Fruit fly (Drosophila melanogaster) whole organism, embryonic: ENCODE data around the gene g.

Experiments used
- Blimp-1 ChIP-seq: fragments of 200-800 bp; sonication (Bioruptor generic); optimal IDR thresholded peaks from 3 replicates; lab custom pipeline; 2018; ENCODE audit warnings: missing biosample characterization, missing genetic modification characterization, mild to moderate bottlenecking, moderate library complexity, missing genetic modification reagents
- CG10147 ChIP-seq: fragments of 200-800 bp; sonication (Bioruptor generic); optimal IDR thresholded peaks from 2 replicates; lab custom pipeline; 2019; ENCODE audit warnings: missing biosample characterization, mild to moderate bottlenecking, missing genetic modification characterization, moderate library complexity
- CG10274 ChIP-seq: fragments of 200-800 bp; sonication (Bioruptor generic); optimal IDR thresholded peaks from 3 replicates; lab custom pipeline; 2017; ENCODE audit warnings: missing biosample characterization, mild to moderate bottlenecking, missing genetic modification characterization
- CG15601 ChIP-seq: fragments of 200-800 bp; sonication (Bioruptor generic); optimal IDR thresholded peaks from 3 replicates; lab custom pipeline; 2019; ENCODE audit warnings: missing biosample characterization, mild to moderate bottlenecking, missing genetic modification characterization, moderate library complexity
- CG16863 ChIP-seq: fragments of 200-800 bp; sonication (Bioruptor generic); optimal IDR thresholded peaks from 3 replicates; lab custom pipeline; 2016; ENCODE audit warnings: missing biosample characterization, missing genetic modification characterization
- CG18476 ChIP-seq: fragments of 200-800 bp; sonication (Bioruptor generic); optimal IDR thresholded peaks from 2 replicates; lab custom pipeline; 2016; ENCODE audit warnings: missing biosample characterization, mild to moderate bottlenecking, missing genetic modification characterization
- CG18764 ChIP-seq: fragments of 200-800 bp; sonication (Bioruptor generic); optimal IDR thresholded peaks from 3 replicates; lab custom pipeline; 2016; ENCODE audit warnings: missing biosample characterization, missing genetic modification characterization
- CG2889 ChIP-seq: fragments of 200-800 bp; sonication (Bioruptor generic); IDR thresholded peaks from 3 replicates; pipeline ENCODE4 v1.3.6; 2022; ENCODE audit warnings: missing biosample characterization, missing genetic modification characterization
- CG32767 ChIP-seq: fragments of 200-800 bp; sonication (Bioruptor generic); IDR thresholded peaks from 2 replicates; pipeline ENCODE4 v1.3.6; 2022; ENCODE audit warnings: missing biosample characterization, missing genetic modification characterization
- CG32772 ChIP-seq: fragments of 200-800 bp; sonication (Bioruptor generic); IDR thresholded peaks from 2 replicates; pipeline ENCODE4 v1.3.6; 2022; ENCODE audit warnings: missing biosample characterization, missing genetic modification characterization
- CG3281 ChIP-seq: fragments of 200-800 bp; sonication (Bioruptor generic); optimal IDR thresholded peaks from 3 replicates; lab custom pipeline; 2017; ENCODE audit warnings: missing biosample characterization, mild to moderate bottlenecking, missing genetic modification characterization
- CG3726 ChIP-seq: fragments of 200-800 bp; sonication (Bioruptor generic); IDR thresholded peaks from 3 replicates; pipeline ENCODE4, ENCODE4 v1.3.6; 2022; ENCODE audit warnings: missing biosample characterization, missing genetic modification characterization
- CG3995 ChIP-seq: fragments of 200-800 bp; sonication (Bioruptor generic); optimal IDR thresholded peaks from 3 replicates; lab custom pipeline; 2016; ENCODE audit warnings: missing biosample characterization, missing genetic modification characterization
- CG5245 ChIP-seq: fragments of 200-800 bp; sonication (Bioruptor generic); optimal IDR thresholded peaks from 3 replicates; lab custom pipeline; 2016; ENCODE audit warnings: missing biosample characterization, missing genetic modification characterization
- CG6254 ChIP-seq: fragments of 200-800 bp; sonication (Bioruptor generic); optimal IDR thresholded peaks from 3 replicates; lab custom pipeline; 2017; ENCODE audit warnings: mild to moderate bottlenecking, missing biosample characterization, missing genetic modification reagents, missing genetic modification characterization
- CG6791 ChIP-seq: fragments of 200-800 bp; sonication (Bioruptor generic); IDR thresholded peaks from 3 replicates; pipeline ENCODE4 v1.3.6; 2022; ENCODE audit warnings: missing biosample characterization, missing genetic modification characterization; ENCODE audit not compliant: partially characterized antibody
- CG7786 ChIP-seq: fragments of 200-800 bp; sonication (Bioruptor generic); optimal IDR thresholded peaks from 2 replicates; lab custom pipeline; 2016; ENCODE audit warnings: missing biosample characterization, missing genetic modification characterization
- CG8388 ChIP-seq: fragments of 200-800 bp; sonication (Bioruptor generic); optimal IDR thresholded peaks from 2 replicates; lab custom pipeline; 2019; ENCODE audit warnings: missing biosample characterization, mild to moderate bottlenecking, missing genetic modification characterization, moderate library complexity
- CG8765 ChIP-seq: fragments of 200-800 bp; sonication (Bioruptor generic); IDR thresholded peaks from 2 replicates; pipeline ENCODE4 v1.3.6; 2022; ENCODE audit warnings: missing biosample characterization, missing genetic modification characterization
- CG9215 ChIP-seq: fragments of 200-800 bp; sonication (Bioruptor generic); IDR thresholded peaks from 2 replicates; pipeline ENCODE4 v1.3.6; 2022; ENCODE audit warnings: missing biosample characterization, missing genetic modification characterization
- Doc2 ChIP-seq: fragments of 200-800 bp; sonication (Bioruptor generic); IDR thresholded peaks from 2 replicates; pipeline ENCODE4 v1.3.6; 2022; ENCODE audit warnings: missing biosample characterization, missing genetic modification characterization
- Dp ChIP-seq: fragments of 200-800 bp; sonication (Bioruptor generic); optimal IDR thresholded peaks from 2 replicates; lab custom pipeline; 2018; ENCODE audit warnings: missing biosample characterization, mild to moderate bottlenecking, missing genetic modification characterization, moderate library complexity
- Elba2 ChIP-seq: fragments of 200-800 bp; sonication (Bioruptor generic); optimal IDR thresholded peaks from 3 replicates; lab custom pipeline; 2016; ENCODE audit warnings: missing biosample characterization, missing genetic modification characterization
- Ets65A ChIP-seq: fragments of 200-800 bp; sonication (Bioruptor generic); peaks from one replicate; lab custom pipeline; 2016; ENCODE audit warnings: missing biosample characterization, missing genetic modification characterization
- HLH3B ChIP-seq: fragments of 200-800 bp; sonication (Bioruptor generic); IDR thresholded peaks from 2 replicates; pipeline ENCODE4 v1.3.6; 2022; ENCODE audit warnings: missing biosample characterization, missing genetic modification characterization
- HLH54F ChIP-seq: fragments of 200-800 bp; sonication (Bioruptor generic); optimal IDR thresholded peaks from 3 replicates; lab custom pipeline; 2016; ENCODE audit warnings: missing biosample characterization, missing genetic modification characterization
- Hey ChIP-seq: fragments of 200-800 bp; sonication (Bioruptor generic); optimal IDR thresholded peaks from 3 replicates; lab custom pipeline; 2018; ENCODE audit warnings: missing biosample characterization, mild to moderate bottlenecking, missing genetic modification characterization
- Max ChIP-seq: fragments of 200-800 bp; sonication (Bioruptor generic); optimal IDR thresholded peaks from 2 replicates; lab custom pipeline; 2016; ENCODE audit warnings: missing biosample characterization, mild to moderate bottlenecking, missing genetic modification characterization
- Oli ChIP-seq: fragments of 200-800 bp; sonication (Bioruptor generic); optimal IDR thresholded peaks from 2 replicates; lab custom pipeline; 2018; ENCODE audit warnings: missing biosample characterization, mild to moderate bottlenecking, missing genetic modification characterization, moderate library complexity
- Pdp1 ChIP-seq, 2 experiments: fragments of 200-800 bp; sonication (Bioruptor generic); optimal IDR thresholded peaks; 3 replicates each; lab custom pipeline; 2016; ENCODE audit warnings: missing biosample characterization in 2 of 2, missing genetic modification characterization in 2 of 2, mild to moderate bottlenecking in 1 of 2, moderate library complexity in 1 of 2
- Sin3A ChIP-seq: fragments of >200 bp; optimal IDR thresholded peaks from 2 replicates; lab custom pipeline; 2018
- Sry-δ ChIP-seq: fragments of 200-800 bp; sonication (Bioruptor generic); optimal IDR thresholded peaks from 2 replicates; lab custom pipeline; 2016; ENCODE audit warnings: missing biosample characterization, missing genetic modification characterization
- Trl ChIP-seq, 3 experiments: fragments of >200 bp in 2 of 3; fragments of 200-800 bp in 1 of 3; sonication (Bioruptor generic) in 1 of 3; optimal IDR thresholded peaks; 2 replicates in 1 of 3; 3 replicates in 2 of 3; lab custom pipeline; 2016 to 2017; ENCODE audit warnings: missing biosample characterization in 1 of 3, missing genetic modification characterization in 1 of 3
- corto ChIP-seq: fragments of 200-800 bp; sonication (Bioruptor generic); optimal IDR thresholded peaks from 2 replicates; lab custom pipeline; 2016; ENCODE audit warnings: missing biosample characterization, mild to moderate bottlenecking, missing genetic modification characterization, moderate library complexity
- croc ChIP-seq: fragments of 200-800 bp; sonication (Bioruptor generic); conservative IDR thresholded peaks from 3 replicates; pipeline ENCODE4 v1.3.6; 2022; ENCODE audit warnings: missing biosample characterization, missing genetic modification characterization
- crol ChIP-seq: fragments of 200-800 bp; sonication (Bioruptor generic); IDR thresholded peaks from 2 replicates; pipeline ENCODE4 v1.3.6; 2022; ENCODE audit warnings: missing biosample characterization, missing genetic modification characterization
- ems ChIP-seq: fragments of 200-800 bp; sonication (Bioruptor generic); optimal IDR thresholded peaks from 3 replicates; lab custom pipeline; 2016; ENCODE audit warnings: missing biosample characterization, missing genetic modification characterization
- gce ChIP-seq: fragments of 200-800 bp; sonication (Bioruptor generic); IDR thresholded peaks from 3 replicates; pipeline ENCODE4 v1.3.6; 2022; ENCODE audit warnings: missing biosample characterization, missing genetic modification characterization
- gem ChIP-seq: fragments of 200-800 bp; sonication (Bioruptor generic); optimal IDR thresholded peaks from 2 replicates; lab custom pipeline; 2019; ENCODE audit warnings: missing biosample characterization, mild to moderate bottlenecking, missing genetic modification characterization, moderate library complexity
- ken ChIP-seq: fragments of 200-800 bp; sonication (Bioruptor generic); IDR thresholded peaks from 3 replicates; pipeline ENCODE4 v1.3.6; 2022; ENCODE audit warnings: missing biosample characterization, missing genetic modification characterization
- kni ChIP-seq: fragments of 200-800 bp; sonication (Bioruptor generic); optimal IDR thresholded peaks from 3 replicates; lab custom pipeline; 2017; ENCODE audit warnings: mild to moderate bottlenecking, missing biosample characterization, missing genetic modification reagents, missing genetic modification characterization
- lmd ChIP-seq: fragments of 200-800 bp; sonication (Bioruptor generic); IDR thresholded peaks from 2 replicates; pipeline ENCODE4 v1.3.6; 2022; ENCODE audit warnings: missing biosample characterization, missing genetic modification characterization
- nau ChIP-seq: fragments of 200-800 bp; sonication (Bioruptor generic); optimal IDR thresholded peaks from 3 replicates; lab custom pipeline; 2017; ENCODE audit warnings: missing biosample characterization, mild to moderate bottlenecking, missing genetic modification characterization, missing genetic modification reagents
- nmo ChIP-seq: fragments of 200-800 bp; sonication (Bioruptor generic); optimal IDR thresholded peaks from 2 replicates; lab custom pipeline; 2018; ENCODE audit warnings: missing biosample characterization, mild to moderate bottlenecking, missing genetic modification characterization, moderate library complexity
- nom ChIP-seq: fragments of 200-800 bp; sonication (Bioruptor generic); optimal IDR thresholded peaks from 2 replicates; lab custom pipeline; 2017; ENCODE audit warnings: missing biosample characterization, missing genetic modification characterization, mild to moderate bottlenecking, moderate library complexity, missing genetic modification reagents
- phol ChIP-seq: fragments of 200-800 bp; sonication (Bioruptor generic); optimal IDR thresholded peaks from 3 replicates; lab custom pipeline; 2018; ENCODE audit warnings: missing biosample characterization, mild to moderate bottlenecking, missing genetic modification characterization, moderate library complexity
- psq ChIP-seq: fragments of 200-800 bp; sonication (Bioruptor generic); optimal IDR thresholded peaks from 2 replicates; lab custom pipeline; 2017; ENCODE audit warnings: missing biosample characterization, missing genetic modification characterization
- pzg ChIP-seq: fragments of 200-800 bp; sonication (Bioruptor generic); optimal IDR thresholded peaks from 3 replicates; lab custom pipeline; 2018; ENCODE audit warnings: missing biosample characterization, mild to moderate bottlenecking, missing genetic modification characterization, moderate library complexity
- sens ChIP-seq: fragments of 200-800 bp; sonication (Bioruptor generic); peaks from one replicate; lab custom pipeline; 2016; ENCODE audit warnings: missing biosample characterization, missing genetic modification characterization
- sqz ChIP-seq: fragments of 200-800 bp; sonication (Bioruptor generic); optimal IDR thresholded peaks from 3 replicates; lab custom pipeline; 2018; ENCODE audit warnings: missing biosample characterization, mild to moderate bottlenecking, missing genetic modification characterization
- twi ChIP-seq: fragments of 200-800 bp; optimal IDR thresholded peaks from 2 replicates; lab custom pipeline; 2019; ENCODE audit warnings: missing biosample characterization, mild to moderate bottlenecking, missing genetic modification characterization, moderate library complexity

Gene g

dm6 chrX:13740062-13740461 is 4.0 kb upstream of the g start (continued):
- TF ChIP-seq Sry-δ (GFP tag; lab: Kevin White, UChicago), result no peak
- peak; percentile 19 for TF ChIP-seq CG8388 (GFP tag; lab: Kevin White, UChicago)
- TF ChIP-seq CG6791 (GFP tag; lab: Robert Waterston, UW), result no peak
- peak; percentile 72 for TF ChIP-seq CG16863 (GFP tag; lab: Kevin White, UChicago)
- TF ChIP-seq CG2889 (GFP tag; lab: Robert Waterston, UW), result peak; percentile 71; the same call in 1 of the 3 replicates
- no peak for TF ChIP-seq kni (GFP tag; lab: Kevin White, UChicago)
- TF ChIP-seq psq (GFP tag; lab: Kevin White, UChicago), result no peak
- TF ChIP-seq croc (GFP tag; lab: Robert Waterston, UW), result peak; percentile 34; the same call in 1 of the 3 replicates
- TF ChIP-seq phol, result peak; percentile 60
- no peak for TF ChIP-seq Doc2
- TF ChIP-seq Elba2 (GFP tag; lab: Kevin White, UChicago), result no peak
- TF ChIP-seq CG9215 (GFP tag; lab: Robert Waterston, UW), result peak; percentile 73
- peak; percentile 41; the same call in 1 of the 2 replicates for TF ChIP-seq CG32767 (GFP tag; lab: Robert Waterston, UW)
- TF ChIP-seq sens (GFP tag; lab: Kevin White, UChicago), result peak; percentile 88
- peak; percentile 50 to 83 for TF ChIP-seq Pdp1 (GFP tag; optimal IDR thresholded peaks at IDR 0.05; lab: Kevin White, UChicago)
- TF ChIP-seq twi (tag; lab: Kevin White, UChicago), result peak; percentile 26
- peak; percentile 31 for TF ChIP-seq nau
- peak; percentile 67 for TF ChIP-seq CG5245 (GFP tag; lab: Kevin White, UChicago)
- TF ChIP-seq CG3995 (GFP tag; lab: Kevin White, UChicago), result peak; percentile 36
- TF ChIP-seq gem (tag; lab: Kevin White, UChicago), result peak; percentile 81
- peak; percentile 60 for TF ChIP-seq Hey (tag; lab: Kevin White, UChicago)
- TF ChIP-seq Ets65A (GFP tag; lab: Kevin White, UChicago), result peak; percentile 97
- TF ChIP-seq CG10274, result peak; percentile 49
- TF ChIP-seq corto (GFP tag; lab: Kevin White, UChicago), result no peak
- TF ChIP-seq CG10147 (GFP tag; lab: Kevin White, UChicago), result peak; percentile 12
- TF ChIP-seq sqz (GFP tag; lab: Kevin White, UChicago), result no peak
- TF ChIP-seq Max (GFP tag; lab: Kevin White, UChicago), result no peak
- no peak for TF ChIP-seq Trl (optimal IDR thresholded peaks at IDR 0.05; lab: Kevin White, UChicago)
- peak; percentile 82 for TF ChIP-seq Trl (GFP tag; optimal IDR thresholded peaks at IDR 0.05; lab: Kevin White, UChicago)
- TF ChIP-seq nom (GFP tag; lab: Kevin White, UChicago), result peak; percentile 97
- peak; percentile 83 for TF ChIP-seq lmd (GFP tag; lab: Robert Waterston, UW)
- TF ChIP-seq CG18764 (GFP tag; lab: Kevin White, UChicago), result peak; percentile 62
- 0 out of 2 replicates have a peak, but pooled peaks have one; percentile 15 for TF ChIP-seq crol
- TF ChIP-seq Oli (tag; lab: Kevin White, UChicago), result peak; percentile 58
- TF ChIP-seq pzg, result no peak
- TF ChIP-seq Dp (GFP tag; lab: Kevin White, UChicago), result no peak
- TF ChIP-seq ems (GFP tag; lab: Kevin White, UChicago), result peak; percentile 42
- TF ChIP-seq Sin3A (lab: Kevin White, UChicago), result no peak
- peak; percentile 78 for TF ChIP-seq CG32772 (GFP tag; lab: Robert Waterston, UW)
- TF ChIP-seq CG15601 (tag; lab: Kevin White, UChicago), result peak; percentile 45
- TF ChIP-seq CG7786 (GFP tag; lab: Kevin White, UChicago), result peak; percentile 78
- TF ChIP-seq CG18476 (GFP tag; lab: Kevin White, UChicago), result peak; percentile 25
- peak; percentile 21; the same call in 1 of the 3 replicates for TF ChIP-seq CG3726 (GFP tag; lab: Robert Waterston, UW)
- peak; percentile 84 for TF ChIP-seq HLH3B (GFP tag; lab: Robert Waterston, UW)
- peak; percentile 82 for TF ChIP-seq ken (GFP tag; lab: Robert Waterston, UW)
- TF ChIP-seq CG8765, result peak; percentile 69
- TF ChIP-seq Blimp-1, result peak; percentile 64
- TF ChIP-seq gce (GFP tag; lab: Robert Waterston, UW), result peak; percentile 72; the same call in 1 of the 3 replicates
- TF ChIP-seq nmo (GFP tag; lab: Kevin White, UChicago), result peak; percentile 33
- TF ChIP-seq HLH54F (GFP tag; lab: Kevin White, UChicago), result peak; percentile 84
- TF ChIP-seq CG3281 (GFP tag; lab: Kevin White, UChicago), result peak; percentile 71
- TF ChIP-seq CG6254 (GFP tag; lab: Kevin White, UChicago), result peak; percentile 43
